Worm (Caenorhabditis elegans): ENCODE results near the gene ipla-5.

DNA sequence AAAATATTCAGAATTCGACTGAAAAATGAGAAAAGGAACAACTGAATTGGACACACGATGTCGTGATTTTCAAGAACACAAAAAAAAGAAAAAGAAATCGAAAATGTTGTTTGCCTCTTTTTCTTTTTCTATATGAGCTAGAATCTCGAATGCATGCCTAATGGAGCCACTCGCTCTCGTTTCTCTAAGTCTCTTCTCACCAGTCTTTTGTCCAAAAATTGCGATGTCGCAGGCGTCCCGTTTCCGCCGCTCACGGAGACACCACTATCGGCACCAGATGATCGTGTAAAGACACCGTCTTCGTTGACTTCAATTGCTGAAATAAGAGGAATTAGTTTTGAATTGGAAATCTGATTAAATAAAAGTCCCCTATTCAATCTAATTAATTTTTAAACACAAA, 43.6 kb downstream of the ipla-5 start:
- no peak for TF ChIP-seq elt-1 (tag; optimal IDR thresholded peaks at IDR 0.05)
- peak; percentile 27 for TF ChIP-seq lin-15B (tag; optimal IDR thresholded peaks at IDR 0.05)
- TF ChIP-seq elt-3 (tag; optimal IDR thresholded peaks at IDR 0.05), result no peak
- no peak for TF ChIP-seq nhr-237 (tag; optimal IDR thresholded peaks at IDR 0.05)
- no peak for TF ChIP-seq ceh-28 (tag; optimal IDR thresholded peaks at IDR 0.05)
- no peak for TF ChIP-seq nhr-28 (tag; optimal IDR thresholded peaks at IDR 0.05)
- peak; percentile 4 for TF ChIP-seq pha-4 (tag; optimal IDR thresholded peaks at IDR 0.05)
- TF ChIP-seq nhr-23 (tag; optimal IDR thresholded peaks at IDR 0.05), result no peak
- TF ChIP-seq tbx-2 (tag; optimal IDR thresholded peaks at IDR 0.05), result no peak
- peak; percentile 37 for TF ChIP-seq fkh-10 (GFP tag; optimal IDR thresholded peaks at IDR 0.05)
- TF ChIP-seq lin-39 (tag; optimal IDR thresholded peaks at IDR 0.05), result peak; percentile 84
